Worm (Caenorhabditis elegans): Measurements from ENCODE around the gene mrps-25.

The mrps-25 gene

DNA sequence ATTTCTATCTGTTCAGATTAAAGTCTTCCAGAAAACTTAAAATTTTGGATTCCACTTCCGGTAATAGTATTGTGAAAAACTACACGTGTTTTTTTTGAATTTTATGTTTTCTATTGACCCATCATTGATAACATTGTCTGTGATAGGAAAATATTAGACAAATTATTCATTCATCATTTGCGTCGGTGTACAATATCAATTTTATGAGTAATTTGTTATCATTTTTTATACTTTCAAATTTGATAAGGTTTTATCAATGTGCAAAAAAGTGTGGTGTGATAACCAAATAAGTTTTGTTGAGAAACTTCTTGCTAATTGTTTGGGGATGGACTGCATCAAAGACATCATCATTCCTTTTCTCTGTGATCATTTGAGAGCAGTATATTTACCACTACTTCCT, 18.8 kb downstream of the mrps-25 start (continued):
- TF ChIP-seq daf-16 (GFP tag; optimal IDR thresholded peaks at IDR 0.05) (no peak), daf-16 (tag; optimal IDR thresholded peaks at IDR 0.05) (peak; percentile 17), nhr-28 (tag; optimal IDR thresholded peaks at IDR 0.05) (peak; percentile 71), hlh-11 (tag; optimal IDR thresholded peaks at IDR 0.05) (peak; percentile 10)

DNA sequence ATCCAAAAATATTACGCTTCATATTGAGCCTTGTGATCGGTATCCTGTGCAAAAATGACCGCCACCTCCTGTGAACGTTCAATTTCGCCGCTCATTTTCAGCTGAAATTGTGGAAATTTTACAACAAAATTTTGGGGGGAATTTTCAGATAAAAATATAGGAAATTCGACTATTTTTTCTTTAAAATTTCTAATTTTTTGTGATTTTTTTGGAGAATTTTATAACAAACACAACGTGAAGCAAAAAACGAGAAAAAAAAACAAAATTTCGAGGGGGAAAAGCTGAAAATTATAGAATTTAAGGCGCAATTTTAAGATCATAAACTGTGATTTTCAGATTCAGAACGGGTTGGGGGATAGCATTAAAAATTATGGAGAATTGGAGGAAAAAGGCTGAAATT, 30.2 kb downstream of the mrps-25 start, which contains the start of gene csn-4:
TSS of gene csn-4 (minus strand) at position 101 of the 400 bp plus-strand sequence.
- peak; percentile 10 for TF ChIP-seq ama-1 (optimal IDR thresholded peaks at IDR 0.05)
- peak; percentile 4 for TF ChIP-seq spr-3 (GFP tag; optimal IDR thresholded peaks at IDR 0.05)
- no peak for TF ChIP-seq vab-7 (GFP tag; IDR thresholded peaks at IDR 0.05)
- no peak for TF ChIP-seq lin-29 (GFP tag; IDR thresholded peaks at IDR 0.05)

DNA sequence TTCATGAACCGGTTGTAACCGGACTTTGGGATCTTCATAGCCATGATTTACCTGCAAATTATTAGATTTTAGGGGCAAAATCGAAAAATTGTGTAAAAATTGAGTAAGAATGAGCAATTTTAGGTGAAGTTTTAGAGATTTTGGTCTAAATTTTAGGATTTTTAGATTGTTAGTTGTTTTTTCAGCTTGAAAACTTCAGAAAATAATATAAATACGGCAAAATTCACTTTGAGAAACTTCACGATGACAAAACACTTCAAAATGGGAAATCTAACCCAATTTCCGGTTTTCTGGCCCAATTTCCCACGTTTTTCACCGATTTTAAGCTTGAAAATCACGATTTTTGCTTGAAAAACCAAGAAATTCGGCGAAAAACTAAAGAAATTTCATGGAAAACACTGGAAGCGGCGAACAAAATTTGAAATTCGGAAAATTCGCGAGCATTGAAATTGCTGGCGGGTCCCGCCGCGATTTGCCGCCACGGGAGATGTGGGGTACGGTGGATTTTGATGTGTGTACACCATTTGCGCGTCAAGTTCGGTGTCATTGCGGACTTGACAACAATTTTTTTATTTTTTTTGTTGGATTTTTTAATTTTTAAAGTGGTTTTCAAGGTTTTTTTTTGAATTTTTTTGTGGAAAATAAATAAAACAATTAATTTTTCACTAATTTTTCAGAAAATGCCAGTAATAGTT, 37.3 kb downstream of the mrps-25 start, which contains the start of the genes cct-8 and Y55F3AR.2:
TSS of gene cct-8 (minus strand) at position 51 of the 695 bp plus-strand sequence.
TSS of gene Y55F3AR.2 (plus strand) at position 672 of the 695 bp plus-strand sequence.
- peak; percentile 97 for TF ChIP-seq nhr-102 (tag; optimal IDR thresholded peaks at IDR 0.05)
- peak; percentile 78 for TF ChIP-seq ceh-32 (tag; optimal IDR thresholded peaks at IDR 0.05; ENCODE audit: poor library complexity)
- peak; percentile 81 for TF ChIP-seq lin-15B (tag; optimal IDR thresholded peaks at IDR 0.05)
- TF ChIP-seq madf-9 (GFP tag; conservative IDR thresholded peaks at IDR 0.05), result peak; percentile 96
- TF ChIP-seq T20F7.1 (GFP tag; optimal IDR thresholded peaks at IDR 0.05), result peak; percentile 97
- TF ChIP-seq set-16 (GFP tag; IDR thresholded peaks at IDR 0.05), result peak; percentile 69
- peak; percentile 99 for TF ChIP-seq ceh-20 (GFP tag; IDR thresholded peaks at IDR 0.05)
- TF ChIP-seq snpc-1.2 (GFP tag; IDR thresholded peaks at IDR 0.05), result peak; percentile 87
- TF ChIP-seq unc-62 (GFP tag; optimal IDR thresholded peaks at IDR 0.05 in 1 of 2), result peak in 1 of 2 experiments; percentile 100
- TF ChIP-seq unc-62 (tag; optimal IDR thresholded peaks at IDR 0.05), result peak; percentile 17
- peak; percentile 98 for TF ChIP-seq mdt-29 (GFP tag; IDR thresholded peaks at IDR 0.05)
- no peak for TF ChIP-seq pqm-1 (tag; optimal IDR thresholded peaks at IDR 0.05)
- peak; percentile 95 for TF ChIP-seq lin-13 (GFP tag; optimal IDR thresholded peaks at IDR 0.05)
- TF ChIP-seq daf-8 (GFP tag; IDR thresholded peaks at IDR 0.05), result no peak
- TF ChIP-seq spr-1 (tag; optimal IDR thresholded peaks at IDR 0.05), result peak; percentile 95
- TF ChIP-seq R02D3.7 (tag; optimal IDR thresholded peaks at IDR 0.05), result no peak
- TF ChIP-seq daf-12 (tag; optimal IDR thresholded peaks at IDR 0.05), result no peak
- peak; percentile 71; the same call in 1 of the 2 replicates for TF ChIP-seq ceh-44 (GFP tag; IDR thresholded peaks at IDR 0.05)
- TF ChIP-seq dve-1 (tag; optimal IDR thresholded peaks at IDR 0.05; ENCODE audit: insufficient read depth), result peak; percentile 99
- TF ChIP-seq ceh-82 (tag; optimal IDR thresholded peaks at IDR 0.05), result no peak
- peak; percentile 97 for TF ChIP-seq ctbp-1 (GFP tag; IDR thresholded peaks at IDR 0.05)
- TF ChIP-seq nhr-10 (tag; optimal IDR thresholded peaks at IDR 0.05), result peak; percentile 81
- peak; percentile 79 for TF ChIP-seq nhr-28 (tag; optimal IDR thresholded peaks at IDR 0.05)
- peak; percentile 99 for TF ChIP-seq zfp-3 (GFP tag; conservative IDR thresholded peaks at IDR 0.05)
- peak; percentile 91 for TF ChIP-seq ztf-7 (tag; optimal IDR thresholded peaks at IDR 0.05)
- peak; percentile 97 for TF ChIP-seq lin-38 (GFP tag; IDR thresholded peaks at IDR 0.05)
- peak; percentile 96 for TF ChIP-seq egl-43 (GFP tag; IDR thresholded peaks at IDR 0.05)
- TF ChIP-seq mxl-2 (GFP tag; conservative IDR thresholded peaks at IDR 0.05), result peak; percentile 74
- 0 out of 2 replicates have a peak, but pooled peaks have one; percentile 14 for TF ChIP-seq Y105C5A.15 (GFP tag; IDR thresholded peaks at IDR 0.05)
- TF ChIP-seq ceh-28 (tag; optimal IDR thresholded peaks at IDR 0.05), result no peak
- TF ChIP-seq F37D6.2 (tag; optimal IDR thresholded peaks at IDR 0.05), result peak; percentile 94
- 0 out of 2 replicates have a peak, but pooled peaks have one; percentile 72 for TF ChIP-seq F44E2.7 (GFP tag; IDR thresholded peaks at IDR 0.05)
- TF ChIP-seq zip-11 (GFP tag; IDR thresholded peaks at IDR 0.05), result peak; percentile 56; the same call in 1 of the 2 replicates
- peak; percentile 96 for TF ChIP-seq nhr-42 (GFP tag; IDR thresholded peaks at IDR 0.05)
- no peak for TF ChIP-seq F26F4.8 (GFP tag; conservative IDR thresholded peaks at IDR 0.05)
- peak; percentile 94 for TF ChIP-seq nhr-77 (tag; optimal IDR thresholded peaks at IDR 0.05)
- peak; percentile 92 for TF ChIP-seq sdz-12 (GFP tag; optimal IDR thresholded peaks at IDR 0.05)
- TF ChIP-seq lsy-2 (tag; optimal IDR thresholded peaks at IDR 0.05), result peak; percentile 99 to 100
- peak; percentile 45 for TF ChIP-seq ces-1 (GFP tag; optimal IDR thresholded peaks at IDR 0.05)
- peak; percentile 98 for TF ChIP-seq fkh-10 (GFP tag; optimal IDR thresholded peaks at IDR 0.05)
